Fruit fly (Drosophila melanogaster): Measurements from ENCODE around the gene SNF4Agamma.
A peak's percentile ranks its signal among the peaks of the same experiment; 100 is the strongest.

dm6 chr3R:21199953-21200368 is 59.4 kb downstream of the SNF4Agamma start:
- TF ChIP-seq pho (GFP tag; optimal IDR thresholded peaks at IDR 0.05) (no peak), odd (GFP tag; optimal IDR thresholded peaks at IDR 0.05) (no peak), CG1832 (GFP tag; optimal IDR thresholded peaks at IDR 0.05) (no peak), org-1 (GFP tag; optimal IDR thresholded peaks at IDR 0.05) (no peak), CG14667 (GFP tag; IDR thresholded peaks at IDR 0.05) (no peak), emc (GFP tag; optimal IDR thresholded peaks at IDR 0.05) (no peak), nom (GFP tag; optimal IDR thresholded peaks at IDR 0.05) (no peak), CG7372 (GFP tag; IDR thresholded peaks at IDR 0.05) (no peak), crc (GFP tag; optimal IDR thresholded peaks at IDR 0.05) (no peak), ewg (GFP tag; optimal IDR thresholded peaks at IDR 0.05) (peak; percentile 12), CHES-1-like (GFP tag; optimal IDR thresholded peaks at IDR 0.05) (no peak), zf30C (GFP tag; optimal IDR thresholded peaks at IDR 0.05) (no peak)
